Fruit fly (Drosophila melanogaster): ENCODE results near the gene CG12320.

Gene CG12320

dm6 chr3R:18296084-18296483 is 43.5 kb upstream of the CG12320 start (continued):
- TF ChIP-seq bigmax (GFP tag; optimal IDR thresholded peaks at IDR 0.05) (peak; percentile 53), Doc2 (GFP tag; IDR thresholded peaks at IDR 0.05) (no peak), CG15514 (GFP tag; optimal IDR thresholded peaks at IDR 0.05) (peak; percentile 51), CG8290 (GFP tag; optimal IDR thresholded peaks at IDR 0.05) (no peak), CG8290 (tag; optimal IDR thresholded peaks at IDR 0.05) (peak in 1 of 2 experiments; percentile 46), CG7786 (GFP tag; optimal IDR thresholded peaks at IDR 0.05) (no peak), Fer1 (GFP tag; optimal IDR thresholded peaks at IDR 0.05) (peak; percentile 51), CG6813 (GFP tag; optimal IDR thresholded peaks at IDR 0.05) (peak; percentile 4), fd96Cb (tag; optimal IDR thresholded peaks at IDR 0.05) (no peak), vvl (GFP tag; IDR thresholded peaks at IDR 0.05) (no peak), CG17361 (GFP tag; IDR thresholded peaks at IDR 0.05) (no peak), dmrt11E (tag; optimal IDR thresholded peaks at IDR 0.05) (no peak), CG18619 (GFP tag; optimal IDR thresholded peaks at IDR 0.05) (peak; percentile 8), BtbVII (GFP tag; optimal IDR thresholded peaks at IDR 0.05) (peak; percentile 57), CG11560 (tag; IDR thresholded peaks at IDR 0.05) (no peak), Usf (GFP tag; optimal IDR thresholded peaks at IDR 0.05) (no peak), CrebB (tag; optimal IDR thresholded peaks at IDR 0.05) (peak; percentile 17), lilli (GFP tag; optimal IDR thresholded peaks at IDR 0.05) (peak; percentile 20), D19B (GFP tag; optimal IDR thresholded peaks at IDR 0.05) (no peak), Hr3 (GFP tag; optimal IDR thresholded peaks at IDR 0.05) (no peak), CG8478 (optimal IDR thresholded peaks at IDR 0.05) (no peak), CG16863 (GFP tag; optimal IDR thresholded peaks at IDR 0.05) (no peak), CG12769 (tag; optimal IDR thresholded peaks at IDR 0.05) (peak; percentile 23), Dip3 (GFP tag; optimal IDR thresholded peaks at IDR 0.05) (no peak), cwo (GFP tag; optimal IDR thresholded peaks at IDR 0.05) (peak; percentile 10), CG2889 (GFP tag; IDR thresholded peaks at IDR 0.05) (no peak), CG6765 (GFP tag; optimal IDR thresholded peaks at IDR 0.05) (peak; percentile 53), CG2678 (tag; optimal IDR thresholded peaks at IDR 0.05) (peak; percentile 29), chinmo (GFP tag; IDR thresholded peaks at IDR 0.05; ENCODE audit: partially characterized antibody) (0 out of 4 replicates have a peak, but pooled peaks have one; percentile 35), CG12071 (GFP tag; optimal IDR thresholded peaks at IDR 0.05) (peak; percentile 10), pzg (GFP tag; optimal IDR thresholded peaks at IDR 0.05) (no peak), CG2120 (GFP tag; optimal IDR thresholded peaks at IDR 0.05) (peak; percentile 47), C15 (GFP tag; IDR thresholded peaks at IDR 0.05) (no peak), schlank (tag; optimal IDR thresholded peaks at IDR 0.05) (peak; percentile 68), z (GFP tag; IDR thresholded peaks at IDR 0.05) (no peak), Dek (tag; optimal IDR thresholded peaks at IDR 0.05) (peak; percentile 20), CG31388 (GFP tag; optimal IDR thresholded peaks at IDR 0.05) (no peak), Hmr (GFP tag; optimal IDR thresholded peaks at IDR 0.05) (peak; percentile 74)

- TF ChIP-seq CG12391 (tag; optimal IDR thresholded peaks at IDR 0.05) (peak; percentile 9), CG8924 (tag; optimal IDR thresholded peaks at IDR 0.05) (no peak), Elba2 (GFP tag; optimal IDR thresholded peaks at IDR 0.05) (no peak), NC2β (GFP tag; optimal IDR thresholded peaks at IDR 0.05) (no peak), CG12219 (GFP tag; optimal IDR thresholded peaks at IDR 0.05) (peak; percentile 16), Ptx1 (GFP tag; IDR thresholded peaks at IDR 0.05) (no peak), CG10147 (GFP tag; optimal IDR thresholded peaks at IDR 0.05) (no peak), CG5180 (GFP tag; optimal IDR thresholded peaks at IDR 0.05) (no peak), CoRest (tag; optimal IDR thresholded peaks at IDR 0.05) (peak; percentile 46), CG43689 (GFP tag; IDR thresholded peaks at IDR 0.05) (no peak), CG17361 (GFP tag; IDR thresholded peaks at IDR 0.05) (peak; percentile 45; the same call in 2 of the 3 replicates), sens (GFP tag) (peak; percentile 66), Nf-YC (tag; optimal IDR thresholded peaks at IDR 0.05) (peak; percentile 21), nmo (GFP tag; optimal IDR thresholded peaks at IDR 0.05) (no peak), nerfin-2 (GFP tag; IDR thresholded peaks at IDR 0.05; ENCODE audit: partially characterized antibody) (peak; percentile 67)
These were observed 42.9 kb upstream of the CG12320 start for dm6 chr3R:18295262-18295944.

Measured in whole organism, embryonic.